Worm (Caenorhabditis elegans) whole organism, L2 larva: ENCODE data around the gene B0432.11.

Experiments
- C34F6.9 ChIP-seq: fragments of 150-350 bp; optimal IDR thresholded peaks from 2 replicates; lab custom pipeline; 2014; ENCODE audit warnings: missing biosample characterization, missing genetic modification characterization
- R02D3.7 ChIP-seq: fragments of 150-350 bp; optimal IDR thresholded peaks from 2 replicates; lab custom pipeline; 2014; ENCODE audit warnings: missing biosample characterization, missing genetic modification characterization
- ZK546.5 ChIP-seq: sonication (generic microtip); optimal IDR thresholded peaks from 2 replicates; lab custom pipeline; 2017; ENCODE audit warnings: missing biosample characterization, missing genetic modification characterization
- alr-1 ChIP-seq: fragments of 150-350 bp; optimal IDR thresholded peaks from 2 replicates; lab custom pipeline; 2014; ENCODE audit warnings: missing biosample characterization, missing genetic modification characterization
- aly-2 ChIP-seq: fragments of 150-350 bp; optimal IDR thresholded peaks from 2 replicates; lab custom pipeline; 2014; ENCODE audit warnings: missing biosample characterization, missing genetic modification characterization
- ama-1 ChIP-seq: fragments of 150-350 bp; optimal IDR thresholded peaks from 2 replicates; lab custom pipeline; 2018; ENCODE audit warnings: inconsistent platforms
- blmp-1 ChIP-seq: sonication (generic microtip); optimal IDR thresholded peaks from 2 replicates; lab custom pipeline; 2017; ENCODE audit warnings: missing genetic modification characterization, mild to moderate bottlenecking, missing compliant biosample characterization, antibody characterized with exemption, moderate library complexity; ENCODE audit not compliant: insufficient read depth
- ceh-16 ChIP-seq: fragments of 150-350 bp; optimal IDR thresholded peaks from 2 replicates; lab custom pipeline; 2014; ENCODE audit warnings: missing biosample characterization, missing genetic modification characterization
- ceh-82 ChIP-seq: fragments of 150-350 bp; optimal IDR thresholded peaks from 2 replicates; lab custom pipeline; 2014; ENCODE audit warnings: missing biosample characterization, missing genetic modification characterization
- crh-2 ChIP-seq: sonication (generic microtip); optimal IDR thresholded peaks from 2 replicates; lab custom pipeline; 2017; ENCODE audit warnings: missing biosample characterization, missing genetic modification characterization
- dmd-4 ChIP-seq: sonication (generic microtip); optimal IDR thresholded peaks from 2 replicates; lab custom pipeline; 2017; ENCODE audit warnings: missing biosample characterization, missing genetic modification characterization
- egl-27 ChIP-seq: sonication (generic microtip); optimal IDR thresholded peaks from 3 replicates; lab custom pipeline; 2017; ENCODE audit warnings: missing biosample characterization, missing genetic modification reagents, missing genetic modification characterization
- elt-1 ChIP-seq: fragments of 150-350 bp; optimal IDR thresholded peaks from 2 replicates; lab custom pipeline; 2014; ENCODE audit warnings: missing biosample characterization, missing genetic modification characterization
- elt-3 ChIP-seq: sonication (generic microtip); optimal IDR thresholded peaks from 2 replicates; lab custom pipeline; 2017; ENCODE audit warnings: missing biosample characterization, missing genetic modification characterization
- fos-1 ChIP-seq: fragments of 150-350 bp; optimal IDR thresholded peaks from 2 replicates; lab custom pipeline; 2014; ENCODE audit warnings: missing biosample characterization, missing genetic modification characterization
- gmeb-1 ChIP-seq: fragments of 150-350 bp; optimal IDR thresholded peaks from 2 replicates; lab custom pipeline; 2014; ENCODE audit warnings: missing biosample characterization, missing genetic modification characterization
- lin-11 ChIP-seq: fragments of 150-350 bp; sonication (generic microtip); optimal IDR thresholded peaks from 2 replicates; lab custom pipeline; 2014; ENCODE audit warnings: missing biosample characterization, missing genetic modification characterization, inconsistent platforms, mixed read lengths
- lin-13 ChIP-seq: fragments of 150-350 bp; optimal IDR thresholded peaks from 2 replicates; lab custom pipeline; 2014; ENCODE audit warnings: missing biosample characterization, missing genetic modification reagents, missing genetic modification characterization
- lin-39 ChIP-seq: fragments of 150-350 bp; optimal IDR thresholded peaks from 2 replicates; lab custom pipeline; 2014; ENCODE audit warnings: missing biosample characterization, missing genetic modification reagents, missing genetic modification characterization
- lsy-2 ChIP-seq, 2 experiments: fragments of 150-350 bp in 1 of 2; sonication (generic microtip) in 1 of 2; optimal IDR thresholded peaks; 2 replicates each; lab custom pipeline; 2014 to 2017; ENCODE audit warnings: missing biosample characterization in 2 of 2, missing genetic modification characterization in 2 of 2
- mbf-1 ChIP-seq: sonication (generic microtip); optimal IDR thresholded peaks from 2 replicates; lab custom pipeline; 2017; ENCODE audit warnings: missing biosample characterization, missing genetic modification characterization
- mdl-1 ChIP-seq, 2 experiments: fragments of 150-350 bp in 1 of 2; sonication (generic microtip) in 1 of 2; optimal IDR thresholded peaks; 2 replicates each; lab custom pipeline; 2017; ENCODE audit warnings: missing biosample characterization in 2 of 2, missing genetic modification characterization in 2 of 2
- nhr-10 ChIP-seq: sonication (generic microtip); optimal IDR thresholded peaks from 2 replicates; lab custom pipeline; 2017; ENCODE audit warnings: missing biosample characterization, missing genetic modification characterization
- nhr-11 ChIP-seq: fragments of 150-350 bp; optimal IDR thresholded peaks from 2 replicates; lab custom pipeline; 2014; ENCODE audit warnings: missing biosample characterization, missing genetic modification characterization
- nhr-12 ChIP-seq: fragments of 150-350 bp; optimal IDR thresholded peaks from 2 replicates; lab custom pipeline; 2014; ENCODE audit warnings: missing biosample characterization, missing genetic modification characterization
- nhr-129 ChIP-seq: fragments of 150-350 bp; optimal IDR thresholded peaks from 2 replicates; lab custom pipeline; 2014; ENCODE audit warnings: missing biosample characterization, missing genetic modification characterization
- nhr-21 ChIP-seq: fragments of 150-350 bp; optimal IDR thresholded peaks from 2 replicates; lab custom pipeline; 2014; ENCODE audit warnings: missing biosample characterization, missing genetic modification characterization
- nhr-23 ChIP-seq: fragments of 150-350 bp; optimal IDR thresholded peaks from 2 replicates; lab custom pipeline; 2014; ENCODE audit warnings: missing biosample characterization, missing genetic modification reagents, missing genetic modification characterization
- nhr-237 ChIP-seq: fragments of 150-350 bp; optimal IDR thresholded peaks from 2 replicates; lab custom pipeline; 2014; ENCODE audit warnings: missing biosample characterization, missing genetic modification characterization
- nhr-25 ChIP-seq: fragments of 150-350 bp; sonication (generic microtip); optimal IDR thresholded peaks from 3 replicates; lab custom pipeline; 2014; ENCODE audit warnings: missing biosample characterization, missing genetic modification characterization
- nhr-6 ChIP-seq: fragments of 150-350 bp; optimal IDR thresholded peaks from 2 replicates; lab custom pipeline; 2014; ENCODE audit warnings: missing biosample characterization, missing genetic modification characterization
- nhr-77 ChIP-seq: fragments of 150-350 bp; optimal IDR thresholded peaks from 2 replicates; lab custom pipeline; 2014; ENCODE audit warnings: missing biosample characterization, missing genetic modification characterization
- peb-1 ChIP-seq: fragments of 150-350 bp; optimal IDR thresholded peaks from 2 replicates; lab custom pipeline; 2014; ENCODE audit warnings: missing biosample characterization, missing genetic modification characterization
- sem-4 ChIP-seq: fragments of 150-350 bp; optimal IDR thresholded peaks from 2 replicates; lab custom pipeline; 2014; ENCODE audit warnings: missing biosample characterization, missing genetic modification reagents, missing genetic modification characterization
- sma-3 ChIP-seq: sonication (generic microtip); optimal IDR thresholded peaks from 2 replicates; lab custom pipeline; 2016; ENCODE audit warnings: missing genetic modification reagents, missing genetic modification characterization, missing compliant biosample characterization
- sma-9 ChIP-seq, 2 experiments: fragments of 150-350 bp in 1 of 2; sonication (generic microtip) in 1 of 2; optimal IDR thresholded peaks; 2 replicates each; lab custom pipeline; 2014 to 2016; ENCODE audit warnings: missing genetic modification characterization in 2 of 2, mild to moderate bottlenecking in 1 of 2, missing biosample characterization in 1 of 2, missing compliant biosample characterization in 1 of 2, missing genetic modification reagents in 1 of 2, moderate library complexity in 1 of 2
- snpc-4 ChIP-seq: fragments of 150-350 bp; optimal IDR thresholded peaks from 2 replicates; lab custom pipeline; 2014; ENCODE audit warnings: missing biosample characterization, missing genetic modification characterization
- unc-55 ChIP-seq: fragments of 150-350 bp; sonication (generic microtip); optimal IDR thresholded peaks from 3 replicates; lab custom pipeline; 2014; ENCODE audit warnings: missing biosample characterization, missing genetic modification reagents, missing genetic modification characterization
- unc-62 ChIP-seq: fragments of 150-350 bp; optimal IDR thresholded peaks from 2 replicates; lab custom pipeline; 2014; ENCODE audit warnings: missing biosample characterization, missing genetic modification reagents, missing genetic modification characterization
- zag-1 ChIP-seq: fragments of 150-350 bp; optimal IDR thresholded peaks from 2 replicates; lab custom pipeline; 2014; ENCODE audit warnings: missing biosample characterization, missing genetic modification characterization
- ztf-1 ChIP-seq: fragments of 200-800 bp; sonication (Bioruptor generic); conservative IDR thresholded peaks from 2 replicates; pipeline ENCODE4 v1.3.6; 2022; ENCODE audit warnings: missing genetic modification characterization, missing compliant biosample characterization
- ztf-11 ChIP-seq: sonication (generic microtip); optimal IDR thresholded peaks from 2 replicates; lab custom pipeline; 2017; ENCODE audit warnings: missing biosample characterization, missing genetic modification characterization
- ztf-4 ChIP-seq: fragments of 150-350 bp; optimal IDR thresholded peaks from 2 replicates; lab custom pipeline; 2014; ENCODE audit warnings: missing biosample characterization, missing genetic modification characterization

Gene B0432.11

DNA sequence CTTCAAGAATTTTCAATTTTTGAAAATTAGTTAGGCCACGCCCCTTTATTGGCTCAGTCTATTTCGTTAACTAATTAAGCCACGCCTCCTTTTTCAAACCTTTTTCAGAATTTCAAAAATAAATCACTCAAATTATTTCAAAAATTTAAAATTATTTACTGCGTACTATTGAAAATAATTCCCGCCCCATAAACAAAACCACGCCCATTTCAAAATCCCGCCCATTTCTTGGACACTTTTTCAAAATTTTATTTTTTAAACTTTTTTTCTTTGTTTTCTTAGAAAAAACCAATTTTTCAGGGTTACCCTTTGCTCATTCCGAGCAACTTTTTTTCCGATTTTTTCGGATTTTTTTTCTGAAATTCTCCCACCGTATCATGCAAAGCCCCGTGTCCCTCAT lies 30.5 kb downstream of the B0432.11 start, which contains the start of gene B0432.14:
TSS of gene B0432.14 (plus strand) at position 301 of the 400 bp plus-strand sequence.
- TF ChIP-seq nhr-237 (no peak), nhr-23 (tag; lab: Kevin White, UChicago) (no peak), zag-1 (tag; lab: Kevin White, UChicago) (no peak), nhr-12 (tag; lab: Kevin White, UChicago) (no peak), blmp-1 (tag; lab: Kevin White, UChicago) (no peak), nhr-25 (tag; lab: Kevin White, UChicago) (no peak), nhr-6 (no peak), mdl-1 (tag; optimal IDR thresholded peaks at IDR 0.05; lab: Kevin White, UChicago) (no peak), lin-39 (tag; lab: Kevin White, UChicago) (no peak), snpc-4 (tag; lab: Kevin White, UChicago) (no peak), crh-2 (tag; lab: Kevin White, UChicago) (no peak), dmd-4 (no peak), ztf-11 (tag; lab: Kevin White, UChicago) (no peak), C34F6.9 (no peak), sem-4 (tag; lab: Kevin White, UChicago) (no peak), unc-55 (GFP tag; lab: Kevin White, UChicago) (no peak), egl-27 (tag; lab: Kevin White, UChicago) (no peak), nhr-77 (tag; lab: Kevin White, UChicago) (no peak), nhr-11 (no peak)

- no peak for TF ChIP-seq ama-1
- TF ChIP-seq mdl-1 (tag; optimal IDR thresholded peaks at IDR 0.05; lab: Kevin White, UChicago): no peak
- no peak for TF ChIP-seq fos-1 (tag; lab: Kevin White, UChicago)
- TF ChIP-seq alr-1 (tag; lab: Kevin White, UChicago): no peak
- TF ChIP-seq blmp-1 (tag; lab: Kevin White, UChicago): no peak
- no peak for TF ChIP-seq lin-11 (tag; lab: Kevin White, UChicago)
- no peak for TF ChIP-seq unc-62
- TF ChIP-seq dmd-4: no peak
- TF ChIP-seq sma-3 (GFP tag; lab: Kevin White, UChicago): no peak
- no peak for TF ChIP-seq nhr-10
- TF ChIP-seq ztf-1 (GFP tag; lab: Robert Waterston, UW): no peak
- TF ChIP-seq R02D3.7 (tag; lab: Kevin White, UChicago): no peak
Measured at ce11 chrII:263563-263962, 30.9 kb downstream of the B0432.11 start, which contains the start of gene scc-2. Gene scc-2, minus strand, starts transcription at chrII:263663.

- TF ChIP-seq aly-2 (tag; lab: Kevin White, UChicago) (no peak), gmeb-1 (tag; lab: Kevin White, UChicago) (no peak), fos-1 (tag; lab: Kevin White, UChicago) (no peak), nhr-6 (no peak), alr-1 (tag; lab: Kevin White, UChicago) (no peak), ztf-4 (tag; lab: Kevin White, UChicago) (no peak), zag-1 (tag; lab: Kevin White, UChicago) (no peak), ama-1 (no peak), ZK546.5 (tag; lab: Kevin White, UChicago) (no peak), sem-4 (tag; lab: Kevin White, UChicago) (no peak), ztf-1 (GFP tag; lab: Robert Waterston, UW) (no peak), ceh-16 (no peak), ztf-11 (tag; lab: Kevin White, UChicago) (no peak), sma-9 (GFP tag; optimal IDR thresholded peaks at IDR 0.05; lab: Kevin White, UChicago) (no peak), sma-9 (tag; optimal IDR thresholded peaks at IDR 0.05; lab: Kevin White, UChicago) (no peak), lsy-2 (tag; optimal IDR thresholded peaks at IDR 0.05; lab: Kevin White, UChicago) (no peak)
Measured at ce11 chrII:257519-257918, 37.0 kb downstream of the B0432.11 start, which contains the start of gene cat-2. Gene cat-2, plus strand, starts transcription at chrII:257819.

DNA sequence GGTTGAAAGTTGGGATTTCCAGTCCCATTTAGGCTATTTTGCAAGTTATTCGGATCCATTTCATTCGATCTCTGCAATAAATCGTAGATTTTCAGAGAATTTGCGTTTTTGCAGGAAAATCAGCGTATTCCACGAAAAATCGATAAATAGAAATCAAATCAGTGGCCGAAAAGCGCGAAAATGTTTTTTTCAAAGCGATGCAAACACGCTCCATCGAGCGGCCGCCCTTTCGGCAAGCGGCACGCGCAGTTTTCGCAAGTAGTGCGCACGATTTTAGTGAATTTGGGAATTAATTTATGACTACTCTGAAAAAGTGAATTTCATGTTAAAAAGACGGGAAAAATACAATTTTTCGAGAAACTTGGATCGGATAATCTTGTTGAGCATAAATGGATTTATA lies 39.4 kb downstream of the B0432.11 start:
- TF ChIP-seq C34F6.9 (peak; percentile 97), elt-1 (tag; lab: Kevin White, UChicago) (no peak), aly-2 (tag; lab: Kevin White, UChicago) (no peak), nhr-129 (tag; lab: Kevin White, UChicago) (peak; percentile 95), nhr-11 (no peak), mbf-1 (tag; lab: Kevin White, UChicago) (peak; percentile 7), peb-1 (tag; lab: Kevin White, UChicago) (no peak), sma-3 (GFP tag; lab: Kevin White, UChicago) (peak; percentile 98), sma-9 (GFP tag; optimal IDR thresholded peaks at IDR 0.05; lab: Kevin White, UChicago) (peak; percentile 96), sma-9 (tag; optimal IDR thresholded peaks at IDR 0.05; lab: Kevin White, UChicago) (no peak), elt-3 (no peak), ceh-82 (peak; percentile 89), alr-1 (tag; lab: Kevin White, UChicago) (no peak), ama-1 (no peak), lin-13 (GFP tag; lab: Kevin White, UChicago) (peak; percentile 97), nhr-25 (tag; lab: Kevin White, UChicago) (peak; percentile 95), R02D3.7 (tag; lab: Kevin White, UChicago) (peak; percentile 61), crh-2 (tag; lab: Kevin White, UChicago) (peak; percentile 96), gmeb-1 (tag; lab: Kevin White, UChicago) (peak; percentile 95), unc-62 (no peak), ZK546.5 (tag; lab: Kevin White, UChicago) (peak; percentile 69), dmd-4 (no peak), nhr-77 (tag; lab: Kevin White, UChicago) (peak; percentile 64), nhr-21 (tag; lab: Kevin White, UChicago) (peak; percentile 92), unc-55 (GFP tag; lab: Kevin White, UChicago) (peak; percentile 99), ztf-11 (tag; lab: Kevin White, UChicago) (peak; percentile 58), lin-39 (tag; lab: Kevin White, UChicago) (no peak), nhr-10 (peak; percentile 63), nhr-6 (peak; percentile 90), lsy-2 (tag; optimal IDR thresholded peaks at IDR 0.05; lab: Kevin White, UChicago) (peak; percentile 90 to 95), ceh-16 (peak; percentile 55)
